Worm (Caenorhabditis elegans) whole organism, L4 larva: Measurements from ENCODE around the gene best-18.

Experiments
- ZK546.5 ChIP-seq, 2 experiments: sonication (generic microtip); optimal IDR thresholded peaks; 2 replicates each; lab custom pipeline; 2017; ENCODE audit warnings: missing biosample characterization in 2 of 2, missing genetic modification characterization in 2 of 2
- lin-29 ChIP-seq: fragments of 200-800 bp; sonication (Bioruptor generic); IDR thresholded peaks from 2 replicates; pipeline ENCODE4 v1.3.6; 2022; ENCODE audit warnings: missing genetic modification reagents, missing genetic modification characterization, missing compliant biosample characterization
- mep-1 ChIP-seq: fragments of 150-350 bp; sonication (generic microtip); optimal IDR thresholded peaks from 3 replicates; lab custom pipeline; 2014; ENCODE audit warnings: missing biosample characterization, missing genetic modification characterization
- unc-39 ChIP-seq: sonication (generic microtip); optimal IDR thresholded peaks from 2 replicates; lab custom pipeline; 2017; ENCODE audit warnings: missing biosample characterization, missing genetic modification characterization
- unc-62 ChIP-seq, 3 experiments: fragments of 150-350 bp in 1 of 3; sonication (generic microtip); optimal IDR thresholded peaks in 2 of 3; peaks in 1 of 3; 1 replicate in 1 of 3; 2 replicates in 2 of 3; lab custom pipeline; 2014 to 2017; ENCODE audit warnings: missing biosample characterization in 3 of 3, missing genetic modification characterization in 3 of 3, missing genetic modification reagents in 3 of 3, missing genotype in 1 of 3
- ztf-11 ChIP-seq: fragments of 150-350 bp; optimal IDR thresholded peaks from 2 replicates; lab custom pipeline; 2014; ENCODE audit warnings: missing biosample characterization, missing genetic modification characterization

ce11 chrIII:10202391-10202790, 9.8 kb upstream of the best-18 start:
- TF ChIP-seq lin-29 (no peak), unc-39 (no peak), mep-1 (tag; lab: Kevin White, UChicago) (no peak), ZK546.5 (tag; optimal IDR thresholded peaks at IDR 0.05; lab: Kevin White, UChicago) (no peak), unc-62 (GFP tag; optimal IDR thresholded peaks at IDR 0.05 in 1 of 2; lab: Kevin White, UChicago) (no peak), unc-62 (tag; optimal IDR thresholded peaks at IDR 0.05; lab: Kevin White, UChicago) (no peak), ztf-11 (tag; lab: Kevin White, UChicago) (no peak)
